Fruit fly (Drosophila melanogaster) Kc167 (cell line): ENCODE results near the gene CG32485.

Source experiments
- Myc ChIP-seq: fragments of >200 bp; optimal IDR thresholded peaks from 2 replicates; lab custom pipeline; 2017; ENCODE audit warnings: missing external identifiers
- insv ChIP-seq: fragments of >200 bp; optimal IDR thresholded peaks from 3 replicates; lab custom pipeline; 2018; ENCODE audit warnings: missing external identifiers
- psq ChIP-seq: fragments of >200 bp; optimal IDR thresholded peaks from 2 replicates; lab custom pipeline; 2017; ENCODE audit warnings: missing external identifiers

- TF ChIP-seq psq (lab: Kevin White, UChicago) (no peak), Myc (lab: Kevin White, UChicago) (no peak), insv (lab: Kevin White, UChicago) (no peak)
Observed at dm6 chr3L:3017156-3017555, 33.0 kb upstream of the CG32485 start, which contains the start of gene CG32487.
